Worm (Caenorhabditis elegans) whole organism, L3 larva: ENCODE data around the gene ceh-31.
A peak's percentile ranks its signal among the peaks of the same experiment; 100 is the strongest.

Experiments
- R02D3.7 ChIP-seq: fragments of 150-350 bp; optimal IDR thresholded peaks from 2 replicates; lab custom pipeline; 2014; ENCODE audit warnings: missing biosample characterization, missing genetic modification characterization
- ZK546.5 ChIP-seq: sonication (generic microtip); optimal IDR thresholded peaks from 2 replicates; lab custom pipeline; 2017; ENCODE audit warnings: missing biosample characterization, missing genetic modification characterization
- aly-2 ChIP-seq: fragments of 150-350 bp; optimal IDR thresholded peaks from 2 replicates; lab custom pipeline; 2014; ENCODE audit warnings: missing biosample characterization, missing genetic modification characterization
- ama-1 ChIP-seq: fragments of 150-350 bp; optimal IDR thresholded peaks from 2 replicates; lab custom pipeline; 2018
- ceh-16 ChIP-seq: sonication (generic microtip); optimal IDR thresholded peaks from 2 replicates; lab custom pipeline; 2017; ENCODE audit warnings: missing biosample characterization, missing genetic modification characterization
- ceh-28 ChIP-seq: fragments of 150-350 bp; optimal IDR thresholded peaks from 2 replicates; lab custom pipeline; 2014; ENCODE audit warnings: missing biosample characterization, missing genetic modification reagents, missing genetic modification characterization
- ceh-82 ChIP-seq: fragments of 150-350 bp; optimal IDR thresholded peaks from 2 replicates; lab custom pipeline; 2014; ENCODE audit warnings: missing biosample characterization, missing genetic modification characterization
- ceh-9 ChIP-seq: sonication (generic microtip); optimal IDR thresholded peaks from 2 replicates; lab custom pipeline; 2018; ENCODE audit warnings: missing biosample characterization, missing genetic modification characterization
- daf-12 ChIP-seq: fragments of 150-350 bp; optimal IDR thresholded peaks from 2 replicates; lab custom pipeline; 2014; ENCODE audit warnings: missing biosample characterization, missing genetic modification reagents, missing genetic modification characterization
- egl-27 ChIP-seq: sonication (generic microtip); optimal IDR thresholded peaks from 4 replicates; lab custom pipeline; 2017; ENCODE audit warnings: missing biosample characterization, missing genetic modification reagents, missing genetic modification characterization
- egl-5 ChIP-seq: fragments of 150-350 bp; optimal IDR thresholded peaks from 2 replicates; lab custom pipeline; 2017; ENCODE audit warnings: missing biosample characterization, missing genetic modification reagents, missing genetic modification characterization, inconsistent platforms
- elt-1 ChIP-seq: fragments of 150-350 bp; optimal IDR thresholded peaks from 2 replicates; lab custom pipeline; 2014; ENCODE audit warnings: missing biosample characterization, missing genetic modification characterization
- elt-2 ChIP-seq: sonication (generic microtip); optimal IDR thresholded peaks from 2 replicates; lab custom pipeline; 2016; ENCODE audit warnings: missing genetic modification reagents, mild to moderate bottlenecking, missing genetic modification characterization, missing compliant biosample characterization
- elt-3 ChIP-seq, 3 experiments: fragments of 150-350 bp in 1 of 3; sonication (generic microtip) in 2 of 3; optimal IDR thresholded peaks; 2 replicates in 2 of 3; 4 replicates in 1 of 3; lab custom pipeline; 2014 to 2017; ENCODE audit warnings: missing biosample characterization in 3 of 3, missing genetic modification characterization in 3 of 3
- fkh-10 ChIP-seq: sonication (generic microtip); optimal IDR thresholded peaks from 2 replicates; lab custom pipeline; 2017; ENCODE audit warnings: missing biosample characterization, missing genetic modification reagents, missing genetic modification characterization
- fkh-2 ChIP-seq: fragments of 150-350 bp; optimal IDR thresholded peaks from 2 replicates; lab custom pipeline; 2014; ENCODE audit warnings: missing biosample characterization, missing genetic modification reagents, missing genetic modification characterization
- fos-1 ChIP-seq: fragments of 150-350 bp; optimal IDR thresholded peaks from 2 replicates; lab custom pipeline; 2014; ENCODE audit warnings: missing biosample characterization, missing genetic modification characterization
- hmg-11 ChIP-seq: sonication (generic microtip); optimal IDR thresholded peaks from 2 replicates; lab custom pipeline; 2016; ENCODE audit warnings: missing genetic modification characterization, missing compliant biosample characterization
- lsy-12 ChIP-seq: sonication (generic microtip); optimal IDR thresholded peaks from 2 replicates; lab custom pipeline; 2016; ENCODE audit warnings: mild to moderate bottlenecking, missing genetic modification characterization, missing compliant biosample characterization
- mml-1 ChIP-seq: fragments of 150-350 bp; sonication (generic microtip); optimal IDR thresholded peaks from 3 replicates; lab custom pipeline; 2014; ENCODE audit warnings: missing biosample characterization, missing genetic modification characterization
- nfya-1 ChIP-seq: sonication (generic microtip); optimal IDR thresholded peaks from 2 replicates; lab custom pipeline; 2017; ENCODE audit warnings: missing genetic modification characterization, mild to moderate bottlenecking, missing compliant biosample characterization, antibody characterized with exemption, moderate library complexity; ENCODE audit not compliant: insufficient read depth
- nhr-11 ChIP-seq: fragments of 150-350 bp; optimal IDR thresholded peaks from 2 replicates; lab custom pipeline; 2014; ENCODE audit warnings: missing biosample characterization, missing genetic modification characterization
- nhr-12 ChIP-seq: fragments of 150-350 bp; optimal IDR thresholded peaks from 2 replicates; lab custom pipeline; 2014; ENCODE audit warnings: missing biosample characterization, missing genetic modification characterization
- nhr-237 ChIP-seq: fragments of 150-350 bp; optimal IDR thresholded peaks from 2 replicates; lab custom pipeline; 2014; ENCODE audit warnings: missing biosample characterization, missing genetic modification characterization
- nhr-25 ChIP-seq: sonication (generic microtip); optimal IDR thresholded peaks from 2 replicates; lab custom pipeline; 2017; ENCODE audit warnings: missing biosample characterization, missing genetic modification characterization
- nhr-28 ChIP-seq: fragments of 150-350 bp; optimal IDR thresholded peaks from 2 replicates; lab custom pipeline; 2014; ENCODE audit warnings: missing biosample characterization, missing genetic modification characterization
- nhr-43 ChIP-seq: sonication (generic microtip); optimal IDR thresholded peaks from 2 replicates; lab custom pipeline; 2016; ENCODE audit warnings: mild to moderate bottlenecking, missing genetic modification characterization, missing compliant biosample characterization; ENCODE audit not compliant: poor library complexity, severe bottlenecking
- nhr-76 ChIP-seq: fragments of 150-350 bp; sonication (generic microtip); optimal IDR thresholded peaks from 5 replicates; lab custom pipeline; 2014; ENCODE audit warnings: missing biosample characterization, missing genetic modification characterization
- nhr-77 ChIP-seq: fragments of 150-350 bp; optimal IDR thresholded peaks from 2 replicates; lab custom pipeline; 2014; ENCODE audit warnings: missing biosample characterization, missing genetic modification characterization
- pha-4 ChIP-seq: fragments of 150-350 bp; optimal IDR thresholded peaks from 2 replicates; lab custom pipeline; 2014; ENCODE audit warnings: missing biosample characterization, missing genetic modification reagents, missing genetic modification characterization
- pqm-1 ChIP-seq: fragments of 150-350 bp; optimal IDR thresholded peaks from 2 replicates; lab custom pipeline; 2017; ENCODE audit warnings: missing biosample characterization, missing genetic modification characterization, inconsistent platforms
- skn-1 ChIP-seq: fragments of 150-350 bp; optimal IDR thresholded peaks from 2 replicates; lab custom pipeline; 2014; ENCODE audit warnings: missing biosample characterization, missing genetic modification characterization
- tbx-2 ChIP-seq: sonication (generic microtip); optimal IDR thresholded peaks from 2 replicates; lab custom pipeline; 2016; ENCODE audit warnings: mild to moderate bottlenecking, missing genetic modification characterization, missing compliant biosample characterization
- unc-62 ChIP-seq: fragments of 150-350 bp; sonication (generic microtip); optimal IDR thresholded peaks from 4 replicates; lab custom pipeline; 2014; ENCODE audit warnings: missing biosample characterization, missing genetic modification reagents, missing genetic modification characterization
- zag-1 ChIP-seq: fragments of 150-350 bp; optimal IDR thresholded peaks from 2 replicates; lab custom pipeline; 2014; ENCODE audit warnings: missing biosample characterization, missing genetic modification characterization
- ztf-11 ChIP-seq: fragments of 150-350 bp; optimal IDR thresholded peaks from 2 replicates; lab custom pipeline; 2014; ENCODE audit warnings: missing biosample characterization, missing genetic modification characterization

Gene ceh-31

DNA sequence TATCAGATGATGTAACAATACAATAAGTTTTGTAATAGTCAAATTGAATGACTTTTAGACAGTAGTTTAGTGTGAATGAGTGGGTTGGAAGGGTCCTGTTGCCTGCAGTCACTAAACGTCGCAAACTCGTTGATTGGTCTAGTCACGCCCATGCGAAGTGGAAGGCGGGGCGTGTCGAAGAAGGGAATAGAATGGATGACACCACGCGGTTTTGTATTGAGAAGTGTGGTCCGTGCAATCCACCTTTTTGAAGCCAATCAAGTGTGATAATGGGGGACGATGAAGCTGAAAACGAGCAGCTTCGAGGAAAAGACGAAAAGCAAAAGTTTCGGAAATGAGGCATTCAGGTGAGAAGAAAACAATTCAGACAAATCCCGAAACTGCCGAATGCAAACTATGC lies at the start of gene ceh-31:
ceh-31 (minus strand) TSS at position 101 of the 400 bp plus-strand sequence.
- TF ChIP-seq ceh-9 (tag; lab: Kevin White, UChicago) (no peak), egl-27 (tag; lab: Kevin White, UChicago) (no peak), ceh-82 (no peak), elt-3 (tag; optimal IDR thresholded peaks at IDR 0.05; lab: Kevin White, UChicago) (no peak), egl-5 (tag; lab: Kevin White, UChicago) (no peak), nhr-28 (no peak), nhr-76 (tag; lab: Kevin White, UChicago) (no peak), hmg-11 (tag; lab: Kevin White, UChicago) (no peak), unc-62 (GFP tag; lab: Kevin White, UChicago) (no peak), ceh-16 (tag; lab: Kevin White, UChicago) (no peak), ceh-28 (tag; lab: Kevin White, UChicago) (no peak), fkh-10 (GFP tag; lab: Kevin White, UChicago) (no peak), fkh-2 (tag; lab: Kevin White, UChicago) (no peak)

DNA sequence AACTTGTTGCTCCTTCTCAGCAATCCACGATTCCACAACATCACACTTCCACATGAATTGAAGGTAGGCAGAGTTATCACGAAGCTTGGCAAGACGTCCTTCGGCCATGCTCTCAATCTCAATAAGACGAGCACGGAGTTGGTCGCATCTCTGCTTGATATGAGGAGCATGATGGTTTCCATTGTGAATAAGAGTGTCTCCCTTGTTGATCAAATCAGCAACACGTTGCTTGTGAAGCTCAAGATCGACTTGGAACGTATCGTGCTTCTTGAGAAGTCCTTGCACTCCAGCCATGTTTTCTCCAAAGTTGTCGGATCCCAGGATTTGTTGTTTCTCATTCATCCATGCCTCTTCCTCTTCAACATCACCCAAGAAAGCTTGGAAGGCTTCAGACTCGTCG lies 49.4 kb upstream of the ceh-31 start:
- TF ChIP-seq ZK546.5 (no peak), nhr-237 (tag; lab: Kevin White, UChicago) (no peak), fkh-10 (GFP tag; lab: Kevin White, UChicago) (no peak), mml-1 (tag; lab: Kevin White, UChicago) (no peak), aly-2 (tag; lab: Kevin White, UChicago) (no peak), daf-12 (tag; lab: Kevin White, UChicago) (no peak), lsy-12 (no peak), egl-5 (tag; lab: Kevin White, UChicago) (no peak), nfya-1 (no peak), fkh-2 (tag; lab: Kevin White, UChicago) (no peak), nhr-12 (no peak), zag-1 (no peak), nhr-11 (tag; lab: Kevin White, UChicago) (no peak), ztf-11 (tag; lab: Kevin White, UChicago) (no peak)
- TF ChIP-seq, all 47 proteins: peak for 0

DNA sequence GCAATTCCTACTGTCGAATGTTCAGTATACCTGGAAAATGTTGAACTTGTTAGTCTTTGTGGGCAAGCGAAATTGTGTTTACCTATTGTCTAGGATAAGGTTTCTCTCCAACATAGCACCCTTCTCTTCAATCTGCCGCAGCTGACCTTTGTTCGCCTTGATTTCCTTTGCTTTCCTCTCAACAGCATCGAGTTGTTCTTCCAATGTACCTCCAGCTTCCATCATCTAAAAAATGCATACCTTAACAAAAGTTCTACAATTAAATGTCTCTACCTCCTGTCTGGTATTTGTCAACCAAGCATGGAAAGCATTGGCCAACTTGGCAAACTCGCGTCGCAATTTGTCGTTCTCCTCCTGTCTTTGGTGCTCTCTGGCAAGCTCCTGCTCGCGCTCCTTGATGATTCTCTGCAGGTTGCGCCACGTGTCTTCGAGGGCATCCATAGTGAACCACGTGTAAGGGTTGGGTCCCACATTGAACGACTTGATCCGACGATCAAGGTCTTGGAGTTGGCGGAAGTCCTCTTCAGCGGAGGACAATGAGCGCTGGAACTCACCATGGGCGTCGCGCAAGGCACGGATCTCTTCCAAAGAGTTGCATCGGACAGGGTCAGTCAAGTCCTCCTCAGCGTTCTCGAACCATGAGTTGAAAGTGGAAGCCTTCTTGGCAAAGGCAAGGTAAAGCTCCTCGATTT lies 48.5 kb upstream of the ceh-31 start:
- no peak for TF ChIP-seq ceh-82
- no peak for TF ChIP-seq ZK546.5
- TF ChIP-seq hmg-11 (tag; lab: Kevin White, UChicago), result no peak
- no peak for TF ChIP-seq nhr-237 (tag; lab: Kevin White, UChicago)
- no peak for TF ChIP-seq elt-1 (tag; lab: Kevin White, UChicago)
- no peak for TF ChIP-seq ama-1
- TF ChIP-seq nfya-1, result no peak
- no peak for TF ChIP-seq nhr-76 (tag; lab: Kevin White, UChicago)
- no peak for TF ChIP-seq mml-1 (tag; lab: Kevin White, UChicago)
- TF ChIP-seq daf-12 (tag; lab: Kevin White, UChicago), result no peak
- no peak for TF ChIP-seq R02D3.7 (tag; lab: Kevin White, UChicago)
- no peak for TF ChIP-seq fos-1 (tag; lab: Kevin White, UChicago)
- TF ChIP-seq, all 47 proteins: peak for 0

DNA sequence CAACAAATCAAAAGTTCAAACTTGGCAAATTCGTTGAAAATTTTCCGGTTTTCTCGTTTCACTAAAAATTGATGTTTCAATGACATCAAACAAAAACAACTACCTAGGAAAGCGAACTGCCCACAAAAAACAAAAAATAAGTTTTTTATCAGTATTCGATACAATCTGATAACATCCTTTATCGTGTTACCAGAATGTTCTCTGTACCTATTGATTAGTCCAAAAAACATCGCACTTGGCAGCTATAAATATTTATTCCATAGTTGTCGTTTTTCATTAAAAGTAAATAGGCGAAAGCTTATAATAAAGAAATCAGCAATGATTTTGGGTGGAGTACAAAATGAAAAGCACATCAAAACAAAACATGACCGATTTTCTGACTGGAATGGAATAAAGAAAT lies 47.0 kb upstream of the ceh-31 start:
- TF ChIP-seq nhr-25 (tag; lab: Kevin White, UChicago) (no peak), pqm-1 (tag; lab: Kevin White, UChicago) (peak; percentile 79), ama-1 (no peak), elt-3 (tag; optimal IDR thresholded peaks at IDR 0.05; lab: Kevin White, UChicago) (no peak), nhr-43 (tag; lab: Kevin White, UChicago) (peak; percentile 23), nhr-28 (no peak), ZK546.5 (no peak), nhr-77 (tag; lab: Kevin White, UChicago) (no peak), ceh-28 (tag; lab: Kevin White, UChicago) (peak; percentile 65), pha-4 (tag; lab: Kevin White, UChicago) (peak; percentile 37), elt-1 (tag; lab: Kevin White, UChicago) (no peak), fkh-2 (tag; lab: Kevin White, UChicago) (no peak), elt-2 (tag; lab: Kevin White, UChicago) (peak; percentile 90), tbx-2 (tag; lab: Kevin White, UChicago) (peak; percentile 12), skn-1 (tag; lab: Kevin White, UChicago) (no peak), unc-62 (GFP tag; lab: Kevin White, UChicago) (no peak)
